Fruit fly (Drosophila melanogaster): Measurements from ENCODE around the gene brk.

brk gene

DNA sequence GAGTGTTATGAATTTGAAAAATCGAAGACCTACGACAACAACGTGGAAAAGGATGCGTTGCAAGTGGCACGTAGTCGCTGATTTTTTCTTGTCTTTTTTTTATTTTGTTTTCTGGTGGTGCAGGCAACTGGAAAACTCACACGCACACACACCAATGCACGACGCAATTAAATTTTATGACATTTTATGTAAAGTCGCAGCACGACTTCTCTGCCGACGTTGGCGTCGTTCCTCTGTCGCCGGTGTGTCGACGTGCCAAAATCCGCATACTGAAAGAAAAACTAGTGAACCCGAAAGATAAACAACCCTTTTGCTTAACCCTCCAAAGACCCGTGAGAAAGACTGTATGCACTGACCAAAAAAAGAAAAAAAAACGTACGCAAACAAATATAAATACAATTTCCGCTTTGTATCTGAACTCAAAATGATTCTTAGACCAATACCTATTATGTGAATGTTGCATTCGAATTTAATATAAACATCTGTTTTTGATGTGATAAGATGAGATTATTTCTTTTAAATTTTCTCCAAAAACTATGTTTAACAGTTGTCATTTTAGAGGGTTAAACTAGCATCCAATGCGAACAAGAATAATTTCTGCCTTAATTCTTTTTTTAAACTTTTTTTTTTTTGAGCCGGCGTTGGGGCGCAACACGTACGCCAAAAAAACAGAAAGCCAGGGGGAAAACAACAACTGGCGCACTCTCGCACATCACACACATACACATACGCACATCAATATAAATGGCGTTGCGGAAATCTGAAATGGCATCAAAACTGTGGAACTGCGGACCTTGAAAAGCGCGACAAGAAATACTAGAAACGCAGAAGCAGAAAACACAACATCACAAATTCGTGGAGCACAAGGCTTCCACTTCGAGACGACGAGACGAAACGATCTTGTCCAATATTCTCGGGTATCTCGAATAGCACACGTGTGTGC lies 26.4 kb downstream of the brk start (continued):
- peak; percentile 53 to 83 for TF ChIP-seq salr (GFP tag; optimal IDR thresholded peaks at IDR 0.05)
- TF ChIP-seq vri (GFP tag; optimal IDR thresholded peaks at IDR 0.05): peak; percentile 6
- TF ChIP-seq net (GFP tag; optimal IDR thresholded peaks at IDR 0.05): peak; percentile 73
- peak; percentile 67 for TF ChIP-seq cyc (GFP tag; optimal IDR thresholded peaks at IDR 0.05)
- no peak for TF ChIP-seq Hr38 (GFP tag; optimal IDR thresholded peaks at IDR 0.05)
- TF ChIP-seq CG8319 (GFP tag; optimal IDR thresholded peaks at IDR 0.05): peak; percentile 7
- peak; percentile 50 for TF ChIP-seq CG11902 (GFP tag; optimal IDR thresholded peaks at IDR 0.05)
- TF ChIP-seq fd59A (GFP tag; optimal IDR thresholded peaks at IDR 0.05): peak; percentile 79
- TF ChIP-seq pdm3 (GFP tag; optimal IDR thresholded peaks at IDR 0.05): peak; percentile 81
- TF ChIP-seq Blimp-1 (GFP tag; optimal IDR thresholded peaks at IDR 0.05): no peak
- peak; percentile 68 for TF ChIP-seq CG6276 (GFP tag; optimal IDR thresholded peaks at IDR 0.05)
- peak; percentile 79 for TF ChIP-seq achi (GFP tag; optimal IDR thresholded peaks at IDR 0.05)
- TF ChIP-seq Sox102F (GFP tag; optimal IDR thresholded peaks at IDR 0.05): peak; percentile 77
- peak; percentile 86 for TF ChIP-seq CG10669 (GFP tag; optimal IDR thresholded peaks at IDR 0.05)
- peak; percentile 61 for TF ChIP-seq CG7368 (GFP tag; optimal IDR thresholded peaks at IDR 0.05)
- TF ChIP-seq CG31627 (GFP tag; optimal IDR thresholded peaks at IDR 0.05): peak; percentile 65
- TF ChIP-seq svp (GFP tag): peak; percentile 85
- TF ChIP-seq Hr4 (GFP tag; optimal IDR thresholded peaks at IDR 0.05): peak; percentile 50

DNA sequence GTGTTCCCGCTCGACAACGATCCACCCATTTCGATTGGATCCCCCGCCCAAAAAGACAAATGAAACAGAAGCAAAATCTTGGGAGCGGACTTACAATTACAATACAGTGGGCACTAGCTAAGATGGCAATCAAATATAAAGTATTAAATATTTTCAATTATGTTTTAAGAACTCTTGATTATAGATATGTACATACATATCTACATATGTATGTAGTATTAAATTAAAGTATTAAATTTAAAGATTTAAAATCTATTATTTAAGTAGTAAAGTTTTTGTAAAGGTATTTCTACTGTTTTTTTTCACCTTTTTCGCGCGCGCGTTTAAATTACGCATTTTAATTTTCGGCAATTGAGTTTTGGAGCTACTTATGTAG lies 27.1 kb downstream of the brk start:
- no peak for TF ChIP-seq vri (GFP tag; optimal IDR thresholded peaks at IDR 0.05)
- no peak for TF ChIP-seq topi (GFP tag; optimal IDR thresholded peaks at IDR 0.05)
- TF ChIP-seq eg (GFP tag; IDR thresholded peaks at IDR 0.05): peak; percentile 38; the same call in 1 of the 3 replicates
- peak; percentile 25; the same call in 1 of the 2 replicates for TF ChIP-seq CG11294 (GFP tag; IDR thresholded peaks at IDR 0.05)
- TF ChIP-seq Eip78C (GFP tag): peak; percentile 75
- peak; percentile 8 for TF ChIP-seq esn (GFP tag; optimal IDR thresholded peaks at IDR 0.05)
- no peak for TF ChIP-seq Sox102F (GFP tag; optimal IDR thresholded peaks at IDR 0.05)
- peak; percentile 78 for TF ChIP-seq CG8119 (GFP tag; IDR thresholded peaks at IDR 0.05)
- TF ChIP-seq CG10669 (GFP tag; optimal IDR thresholded peaks at IDR 0.05): peak; percentile 66
- peak; percentile 54 for TF ChIP-seq Gug (GFP tag; IDR thresholded peaks at IDR 0.05)
- peak; percentile 40 for TF ChIP-seq CG34406 (GFP tag; optimal IDR thresholded peaks at IDR 0.05)
- no peak for TF ChIP-seq Smox (GFP tag; optimal IDR thresholded peaks at IDR 0.05)
- TF ChIP-seq salr (GFP tag; optimal IDR thresholded peaks at IDR 0.05): peak in 1 of 2 experiments; percentile 40
- no peak for TF ChIP-seq Eip93F (GFP tag; optimal IDR thresholded peaks at IDR 0.05)
- peak; percentile 42 for TF ChIP-seq CG7368 (GFP tag; optimal IDR thresholded peaks at IDR 0.05)
- TF ChIP-seq fd59A (GFP tag; optimal IDR thresholded peaks at IDR 0.05): peak; percentile 46
- TF ChIP-seq CG16779 (tag; optimal IDR thresholded peaks at IDR 0.05): no peak
- no peak for TF ChIP-seq lz (GFP tag; optimal IDR thresholded peaks at IDR 0.05)
- peak; percentile 50 to 55 for TF ChIP-seq ss (GFP tag; optimal IDR thresholded peaks at IDR 0.05)
- no peak for TF ChIP-seq CG8319 (GFP tag; optimal IDR thresholded peaks at IDR 0.05)
- no peak for TF ChIP-seq dac (GFP tag; optimal IDR thresholded peaks at IDR 0.05)
- TF ChIP-seq CG32006 (GFP tag; optimal IDR thresholded peaks at IDR 0.05): peak; percentile 61
- TF ChIP-seq dsx (GFP tag; optimal IDR thresholded peaks at IDR 0.05; ENCODE audit: poor library complexity, severe bottlenecking): peak; percentile 62
- peak; percentile 69 for TF ChIP-seq CG6808 (GFP tag; optimal IDR thresholded peaks at IDR 0.05)
- TF ChIP-seq CG6792 (GFP tag; optimal IDR thresholded peaks at IDR 0.05): peak; percentile 38
- no peak for TF ChIP-seq CG31627 (GFP tag; optimal IDR thresholded peaks at IDR 0.05)
- TF ChIP-seq CG6854 (GFP tag; optimal IDR thresholded peaks at IDR 0.05): no peak
- no peak for TF ChIP-seq svp (GFP tag)
- peak; percentile 56 for TF ChIP-seq spab (GFP tag; optimal IDR thresholded peaks at IDR 0.05)
- peak; percentile 66 for TF ChIP-seq CG8632 (GFP tag; optimal IDR thresholded peaks at IDR 0.05)
- TF ChIP-seq net (GFP tag; optimal IDR thresholded peaks at IDR 0.05): no peak
- peak; percentile 10 for TF ChIP-seq CG4318 (GFP tag; optimal IDR thresholded peaks at IDR 0.05)
- TF ChIP-seq CG10631 (GFP tag; optimal IDR thresholded peaks at IDR 0.05): peak; percentile 68
- TF ChIP-seq Hr38 (GFP tag; optimal IDR thresholded peaks at IDR 0.05): no peak
- peak; percentile 58 for TF ChIP-seq CG11762 (GFP tag; optimal IDR thresholded peaks at IDR 0.05; ENCODE audit: insufficient read depth)
- TF ChIP-seq CG15336 (GFP tag; IDR thresholded peaks at IDR 0.05): peak; percentile 70
- no peak for TF ChIP-seq cyc (GFP tag; optimal IDR thresholded peaks at IDR 0.05)
- no peak for TF ChIP-seq Eip75B (GFP tag; optimal IDR thresholded peaks at IDR 0.05)
- TF ChIP-seq CG6276 (GFP tag; optimal IDR thresholded peaks at IDR 0.05): peak; percentile 37
- no peak for TF ChIP-seq Sox15 (GFP tag; optimal IDR thresholded peaks at IDR 0.05)
- TF ChIP-seq pdm3 (GFP tag; optimal IDR thresholded peaks at IDR 0.05): no peak

All from whole organism, prepupa.